Fruit fly (Drosophila melanogaster): Measurements from ENCODE around the gene S.

S gene

DNA sequence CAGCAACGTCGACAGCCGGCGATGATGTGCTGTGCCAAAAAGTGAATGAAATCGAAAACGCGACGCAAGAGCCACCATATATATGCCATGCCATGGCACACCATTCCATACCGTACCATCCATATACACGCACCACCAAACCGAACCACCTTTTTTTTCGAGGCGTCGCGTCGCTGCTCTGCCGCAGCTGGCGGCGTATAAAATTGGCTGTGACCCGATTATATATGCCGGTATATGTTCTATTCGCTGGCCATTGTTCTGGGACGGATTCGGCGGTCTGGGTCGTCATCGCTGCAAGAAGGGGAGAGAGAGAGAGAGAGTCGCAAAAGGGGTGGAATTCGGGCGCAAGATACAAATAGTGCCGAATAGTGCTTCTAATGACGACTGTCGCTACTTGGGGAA is 69.8 kb downstream of the S start (continued):
- no peak for TF ChIP-seq run (tag; optimal IDR thresholded peaks at IDR 0.05)
- TF ChIP-seq twi (tag; optimal IDR thresholded peaks at IDR 0.05): peak; percentile 32
- no peak for TF ChIP-seq CG7786 (GFP tag; optimal IDR thresholded peaks at IDR 0.05)
- no peak for TF ChIP-seq bcd (GFP tag; optimal IDR thresholded peaks at IDR 0.05)
- no peak for TF ChIP-seq Hr51 (GFP tag; optimal IDR thresholded peaks at IDR 0.05)
- no peak for TF ChIP-seq CG14965 (GFP tag; optimal IDR thresholded peaks at IDR 0.05; ENCODE audit: borderline replicate concordance)
- TF ChIP-seq CG12769 (tag; optimal IDR thresholded peaks at IDR 0.05): peak; percentile 91
- TF ChIP-seq so (GFP tag; IDR thresholded peaks at IDR 0.05): peak; percentile 86; the same call in 2 of the 3 replicates
- TF ChIP-seq maf-S (GFP tag; optimal IDR thresholded peaks at IDR 0.05): no peak
- no peak for TF ChIP-seq CG10366 (GFP tag; IDR thresholded peaks at IDR 0.05)
- TF ChIP-seq unpg (GFP tag; optimal IDR thresholded peaks at IDR 0.05): no peak
- no peak for TF ChIP-seq lmd (GFP tag; IDR thresholded peaks at IDR 0.05)
- no peak for TF ChIP-seq cato (GFP tag; optimal IDR thresholded peaks at IDR 0.05; ENCODE audit: borderline replicate concordance)
- TF ChIP-seq CG10462 (GFP tag; optimal IDR thresholded peaks at IDR 0.05): no peak
- TF ChIP-seq CG4820 (GFP tag; optimal IDR thresholded peaks at IDR 0.05): no peak
- TF ChIP-seq Vsx1 (GFP tag; optimal IDR thresholded peaks at IDR 0.05): peak; percentile 19
- no peak for TF ChIP-seq BtbVII (GFP tag; optimal IDR thresholded peaks at IDR 0.05)
- TF ChIP-seq CG6689 (GFP tag; IDR thresholded peaks at IDR 0.05): 0 out of 2 replicates have a peak, but pooled peaks have one; percentile 11
- TF ChIP-seq eyg (GFP tag; optimal IDR thresholded peaks at IDR 0.05): no peak
- peak; percentile 11; the same call in 1 of the 2 replicates for TF ChIP-seq onecut (GFP tag; IDR thresholded peaks at IDR 0.05)
- TF ChIP-seq CG8290 (GFP tag; optimal IDR thresholded peaks at IDR 0.05): peak; percentile 14
- TF ChIP-seq CG8290 (tag; optimal IDR thresholded peaks at IDR 0.05): no peak
- peak; percentile 32 for TF ChIP-seq cg (GFP tag; optimal IDR thresholded peaks at IDR 0.05)
- no peak for TF ChIP-seq Opbp (GFP tag; IDR thresholded peaks at IDR 0.05; ENCODE audit: partially characterized antibody)
- peak; percentile 23 to 35 for TF ChIP-seq Trl (optimal IDR thresholded peaks at IDR 0.05)
- no peak for TF ChIP-seq Trl (GFP tag; optimal IDR thresholded peaks at IDR 0.05)
- no peak for TF ChIP-seq mld (GFP tag; IDR thresholded peaks at IDR 0.05; ENCODE audit: partially characterized antibody)
- TF ChIP-seq CG8944 (GFP tag; optimal IDR thresholded peaks at IDR 0.05): no peak
- TF ChIP-seq CG5953 (GFP tag; IDR thresholded peaks at IDR 0.05): no peak
- TF ChIP-seq CG17829 (tag; optimal IDR thresholded peaks at IDR 0.05): no peak
- no peak for TF ChIP-seq Jarid2 (GFP tag; optimal IDR thresholded peaks at IDR 0.05)
- TF ChIP-seq pho (GFP tag; optimal IDR thresholded peaks at IDR 0.05): no peak
- no peak for TF ChIP-seq exex (tag; optimal IDR thresholded peaks at IDR 0.05)
- TF ChIP-seq Xrp1 (GFP tag; IDR thresholded peaks at IDR 0.05): no peak
- TF ChIP-seq CG17385 (GFP tag; optimal IDR thresholded peaks at IDR 0.05): no peak
- TF ChIP-seq HLH54F (GFP tag; optimal IDR thresholded peaks at IDR 0.05): no peak
- TF ChIP-seq tll (GFP tag; optimal IDR thresholded peaks at IDR 0.05): no peak
- TF ChIP-seq stwl (tag; optimal IDR thresholded peaks at IDR 0.05): no peak
- no peak for TF ChIP-seq CG6854 (GFP tag; optimal IDR thresholded peaks at IDR 0.05)
- TF ChIP-seq E2f1 (GFP tag; IDR thresholded peaks at IDR 0.05): no peak
- TF ChIP-seq Bgb (GFP tag; IDR thresholded peaks at IDR 0.05; ENCODE audit: partially characterized antibody): 0 out of 2 replicates have a peak, but pooled peaks have one; percentile 11
- TF ChIP-seq chinmo (GFP tag; IDR thresholded peaks at IDR 0.05; ENCODE audit: partially characterized antibody): 0 out of 4 replicates have a peak, but pooled peaks have one; percentile 70
- no peak for TF ChIP-seq CG13624 (GFP tag; optimal IDR thresholded peaks at IDR 0.05)
- TF ChIP-seq trem (tag; optimal IDR thresholded peaks at IDR 0.05): no peak
- TF ChIP-seq kah (GFP tag; optimal IDR thresholded peaks at IDR 0.05): no peak
- no peak for TF ChIP-seq CG4328 (GFP tag; optimal IDR thresholded peaks at IDR 0.05)
- peak; percentile 39; the same call in 1 of the 3 replicates for TF ChIP-seq CG34224 (GFP tag; IDR thresholded peaks at IDR 0.05; ENCODE audit: partially characterized antibody)
- peak; percentile 2 for TF ChIP-seq CrebB (tag; optimal IDR thresholded peaks at IDR 0.05)
- no peak for TF ChIP-seq CG7271 (tag; optimal IDR thresholded peaks at IDR 0.05)
- no peak for TF ChIP-seq fu2 (GFP tag; optimal IDR thresholded peaks at IDR 0.05)
- no peak for TF ChIP-seq Neu2 (GFP tag; optimal IDR thresholded peaks at IDR 0.05; ENCODE audit: borderline replicate concordance)
